Worm (Caenorhabditis elegans) whole organism, early embryonic: ENCODE data around the gene Y80D3A.8.

ENCODE experiments used
- B0310.2 ChIP-seq: sonication (generic microtip); optimal IDR thresholded peaks from 2 replicates; lab custom pipeline; 2016; ENCODE audit warnings: mild to moderate bottlenecking, missing genetic modification characterization, missing compliant biosample characterization
- ama-1 ChIP-seq: fragments of 150-350 bp; optimal IDR thresholded peaks from 2 replicates; lab custom pipeline; 2014
- ceh-36 ChIP-seq: sonication (generic microtip); optimal IDR thresholded peaks from 2 replicates; lab custom pipeline; 2016; ENCODE audit warnings: missing genetic modification characterization, inconsistent platforms, missing compliant biosample characterization
- flt-1 ChIP-seq: fragments of 200-800 bp; sonication (Bioruptor generic); IDR thresholded peaks from 2 replicates; pipeline ENCODE4 v1.3.6; 2022; ENCODE audit warnings: missing genetic modification characterization, missing compliant biosample characterization
- tbx-37 ChIP-seq: fragments of 200-800 bp; sonication (Bioruptor generic); conservative IDR thresholded peaks from 2 replicates; pipeline ENCODE4 v1.3.6; 2022; ENCODE audit warnings: missing genetic modification reagents, missing genetic modification characterization, missing compliant biosample characterization

The Y80D3A.8 gene

DNA sequence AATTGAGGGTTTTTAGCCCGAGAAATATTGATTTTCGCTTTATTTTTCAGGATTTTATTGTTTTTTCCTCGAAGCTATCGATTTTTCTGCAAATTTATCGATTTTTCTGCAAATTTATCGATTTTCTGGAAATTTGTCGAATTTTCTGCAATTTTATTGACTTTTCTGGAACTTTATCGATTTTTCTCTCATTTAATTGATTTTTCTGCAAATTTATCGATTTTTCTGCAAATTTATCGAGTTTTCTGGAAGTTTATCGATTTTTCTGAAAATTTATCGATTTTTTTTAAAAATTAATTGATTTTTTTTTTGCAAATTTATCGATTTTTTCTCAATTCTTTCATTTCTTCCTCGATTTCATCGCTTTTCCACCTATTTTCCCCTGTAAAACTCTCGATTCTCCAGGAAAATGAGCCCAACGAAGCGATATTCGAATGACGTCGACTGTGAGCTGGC is 53.1 kb downstream of the Y80D3A.8 start, which contains the start of gene gtf-2F2:
TSS of gene gtf-2F2 (plus strand) at position 406 of the 456 bp plus-strand sequence.
- TF ChIP-seq tbx-37 (GFP tag; lab: Robert Waterston, UW) (no peak), ama-1 (lab: Kevin White, UChicago) (no peak), flt-1 (GFP tag; lab: Robert Waterston, UW) (no peak), ceh-36 (tag; lab: Kevin White, UChicago) (no peak), B0310.2 (tag; lab: Kevin White, UChicago) (no peak)
